Worm (Caenorhabditis elegans) whole organism, mixed stage, embryonic: ENCODE data around the gene C08E8.6.
A peak's percentile ranks its signal among the peaks of the same experiment; 100 is the strongest.

ENCODE experiments used
- M03D4.4 ChIP-seq: sonication (generic microtip); optimal IDR thresholded peaks from 2 replicates; lab custom pipeline; 2017; ENCODE audit warnings: mild to moderate bottlenecking, missing genetic modification characterization, missing compliant biosample characterization
- bed-3 ChIP-seq: fragments of 200-800 bp; sonication (Bioruptor generic); optimal IDR thresholded peaks from 3 replicates; lab custom pipeline; 2018; ENCODE audit warnings: mild to moderate bottlenecking, missing genetic modification characterization, moderate library complexity, missing compliant biosample characterization
- blmp-1 ChIP-seq: fragments of 150-350 bp; optimal IDR thresholded peaks from 2 replicates; lab custom pipeline; 2014; ENCODE audit warnings: missing biosample characterization, missing genetic modification characterization
- ceh-39 ChIP-seq: fragments of 150-350 bp; optimal IDR thresholded peaks from 2 replicates; lab custom pipeline; 2014; ENCODE audit warnings: missing biosample characterization, missing genetic modification characterization
- ceh-83 ChIP-seq: fragments of 200-800 bp; sonication (Bioruptor generic); optimal IDR thresholded peaks from 2 replicates; lab custom pipeline; 2018; ENCODE audit warnings: mild to moderate bottlenecking, missing genetic modification characterization, missing compliant biosample characterization
- ces-1 ChIP-seq: fragments of 150-350 bp; optimal IDR thresholded peaks from 2 replicates; lab custom pipeline; 2014; ENCODE audit warnings: missing biosample characterization, missing genetic modification reagents, missing genetic modification characterization
- cnd-1 ChIP-seq: fragments of 200-800 bp; sonication (Bioruptor generic); optimal IDR thresholded peaks from 2 replicates; lab custom pipeline; 2018; ENCODE audit warnings: mild to moderate bottlenecking, missing genetic modification characterization, missing compliant biosample characterization
- drap-1 ChIP-seq: fragments of 200-800 bp; sonication (Bioruptor generic); optimal IDR thresholded peaks from 3 replicates; lab custom pipeline; 2018; ENCODE audit warnings: mild to moderate bottlenecking, missing genetic modification characterization, missing compliant biosample characterization
- elt-1 ChIP-seq: sonication (generic microtip); optimal IDR thresholded peaks from 2 replicates; lab custom pipeline; 2017; ENCODE audit warnings: missing genetic modification characterization, mild to moderate bottlenecking, missing compliant biosample characterization, antibody characterized with exemption, moderate library complexity, borderline replicate concordance; ENCODE audit not compliant: insufficient read depth
- elt-3 ChIP-seq: fragments of 150-350 bp; optimal IDR thresholded peaks from 2 replicates; lab custom pipeline; 2014; ENCODE audit warnings: missing biosample characterization, missing genetic modification characterization
- flh-1 ChIP-seq: fragments of 200-800 bp; sonication (Bioruptor generic); optimal IDR thresholded peaks from 2 replicates; lab custom pipeline; 2018; ENCODE audit warnings: mild to moderate bottlenecking, missing genetic modification characterization, moderate library complexity, missing compliant biosample characterization
- ham-2 ChIP-seq: fragments of 200-800 bp; sonication (Bioruptor generic); optimal IDR thresholded peaks from 2 replicates; lab custom pipeline; 2018; ENCODE audit warnings: mild to moderate bottlenecking, missing genetic modification characterization, missing compliant biosample characterization
- hlh-1 ChIP-seq: fragments of 150-350 bp; optimal IDR thresholded peaks from 2 replicates; lab custom pipeline; 2014; ENCODE audit warnings: missing biosample characterization, missing genetic modification reagents, missing genetic modification characterization
- lin-13 ChIP-seq: fragments of 150-350 bp; optimal IDR thresholded peaks from 2 replicates; lab custom pipeline; 2014; ENCODE audit warnings: missing biosample characterization, missing genetic modification characterization
- lin-32 ChIP-seq: fragments of 200-800 bp; sonication (Bioruptor generic); optimal IDR thresholded peaks from 2 replicates; lab custom pipeline; 2018; ENCODE audit warnings: mild to moderate bottlenecking, missing genetic modification characterization, missing compliant biosample characterization
- lsy-2 ChIP-seq: fragments of 150-350 bp; optimal IDR thresholded peaks from 2 replicates; lab custom pipeline; 2014; ENCODE audit warnings: missing biosample characterization, missing genetic modification characterization
- mep-1 ChIP-seq: fragments of 150-350 bp; optimal IDR thresholded peaks from 2 replicates; lab custom pipeline; 2017; ENCODE audit warnings: missing biosample characterization, missing genetic modification reagents, missing genetic modification characterization, inconsistent platforms
- mls-2 ChIP-seq: sonication (generic microtip); optimal IDR thresholded peaks from 2 replicates; lab custom pipeline; 2016; ENCODE audit warnings: mild to moderate bottlenecking, missing genetic modification characterization, moderate library complexity, missing compliant biosample characterization
- nhr-12 ChIP-seq: fragments of 150-350 bp; optimal IDR thresholded peaks from 2 replicates; lab custom pipeline; 2014; ENCODE audit warnings: missing biosample characterization, missing genetic modification characterization
- nhr-2 ChIP-seq: fragments of 150-350 bp; optimal IDR thresholded peaks from 2 replicates; lab custom pipeline; 2014; ENCODE audit warnings: missing biosample characterization, missing genetic modification characterization
- nhr-237 ChIP-seq: fragments of 150-350 bp; optimal IDR thresholded peaks from 2 replicates; lab custom pipeline; 2014; ENCODE audit warnings: missing biosample characterization, missing genetic modification characterization
- nhr-28 ChIP-seq: fragments of 150-350 bp; optimal IDR thresholded peaks from 2 replicates; lab custom pipeline; 2014; ENCODE audit warnings: missing biosample characterization, missing genetic modification characterization
- nhr-76 ChIP-seq: sonication (generic microtip); optimal IDR thresholded peaks from 2 replicates; lab custom pipeline; 2017; ENCODE audit warnings: missing biosample characterization, missing genetic modification characterization
- pha-4 ChIP-seq: fragments of 150-350 bp; optimal IDR thresholded peaks from 2 replicates; lab custom pipeline; 2018; ENCODE audit warnings: missing biosample characterization, missing genetic modification reagents, missing genetic modification characterization
- snpc-4 ChIP-seq: fragments of 150-350 bp; optimal IDR thresholded peaks from 2 replicates; lab custom pipeline; 2014; ENCODE audit warnings: missing biosample characterization, missing genetic modification characterization
- sptf-1 ChIP-seq: sonication (generic microtip); optimal IDR thresholded peaks from 2 replicates; lab custom pipeline; 2017; ENCODE audit warnings: mild to moderate bottlenecking, missing genetic modification characterization, moderate library complexity, missing compliant biosample characterization
- tbx-8 ChIP-seq: fragments of 200-800 bp; sonication (Bioruptor generic); optimal IDR thresholded peaks from 2 replicates; lab custom pipeline; 2018; ENCODE audit warnings: mild to moderate bottlenecking, missing genetic modification characterization, moderate library complexity, missing compliant biosample characterization
- unc-120 ChIP-seq: sonication (generic microtip); optimal IDR thresholded peaks from 2 replicates; lab custom pipeline; 2017; ENCODE audit warnings: missing genetic modification characterization, missing compliant biosample characterization; ENCODE audit not compliant: poor library complexity, severe bottlenecking
- unc-39 ChIP-seq: fragments of 150-350 bp; optimal IDR thresholded peaks from 2 replicates; lab custom pipeline; 2014; ENCODE audit warnings: missing biosample characterization, missing genetic modification characterization
- unc-62 ChIP-seq: fragments of 150-350 bp; optimal IDR thresholded peaks from 2 replicates; lab custom pipeline; 2014; ENCODE audit warnings: missing biosample characterization, missing genetic modification reagents, missing genetic modification characterization
- zip-8 ChIP-seq: fragments of 150-350 bp; optimal IDR thresholded peaks from 2 replicates; lab custom pipeline; 2014; ENCODE audit warnings: missing biosample characterization, missing genetic modification characterization
- ztf-11 ChIP-seq: fragments of 150-350 bp; optimal IDR thresholded peaks from 2 replicates; lab custom pipeline; 2014; ENCODE audit warnings: missing biosample characterization, missing genetic modification characterization

C08E8.6 gene

DNA sequence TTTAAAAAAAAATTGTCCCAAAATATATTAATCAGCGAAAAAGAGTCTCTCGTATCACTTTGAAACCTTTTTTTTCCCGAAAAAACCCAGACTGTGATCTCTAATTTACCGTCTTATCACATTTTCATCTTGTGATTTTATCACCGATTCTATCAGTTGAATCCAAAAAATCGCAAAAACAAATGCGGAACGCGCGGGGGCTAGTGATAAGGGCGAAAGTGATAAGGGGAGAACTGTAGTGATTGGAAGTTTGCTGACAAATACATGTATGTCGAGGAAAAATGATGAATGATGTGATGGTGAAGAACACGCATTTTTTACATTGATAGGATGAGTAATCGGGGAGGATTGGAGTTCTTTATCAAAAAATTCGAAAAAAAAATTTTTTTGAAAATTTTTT is 22.1 kb downstream of the C08E8.6 start:
- TF ChIP-seq elt-3 (tag; lab: Kevin White, UChicago) (peak; percentile 30), nhr-2 (tag; lab: Kevin White, UChicago) (no peak), nhr-12 (no peak), hlh-1 (no peak)

DNA sequence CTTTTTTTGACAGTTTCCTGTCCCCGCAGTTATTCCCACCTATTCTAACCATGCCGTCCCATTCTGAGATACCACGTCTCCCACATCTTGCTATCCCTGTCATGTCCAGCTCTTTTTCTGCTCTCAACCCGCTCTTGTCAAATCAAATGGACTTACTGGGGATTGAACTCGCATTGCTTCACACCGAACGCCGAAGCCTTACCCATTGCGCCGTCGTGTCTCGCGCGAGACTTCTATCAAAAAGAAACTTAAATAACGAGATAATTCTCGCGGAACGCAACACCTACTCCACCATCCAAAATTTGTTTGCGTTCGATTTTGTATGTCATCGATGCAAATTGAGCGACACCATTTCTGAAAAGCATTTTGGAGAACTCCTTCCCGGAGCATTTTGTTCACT is 24.0 kb downstream of the C08E8.6 start:
- TF ChIP-seq hlh-1 = no peak
- TF ChIP-seq nhr-76 = no peak
- TF ChIP-seq lin-32 (GFP tag; lab: Kevin White, UChicago) = no peak

DNA sequence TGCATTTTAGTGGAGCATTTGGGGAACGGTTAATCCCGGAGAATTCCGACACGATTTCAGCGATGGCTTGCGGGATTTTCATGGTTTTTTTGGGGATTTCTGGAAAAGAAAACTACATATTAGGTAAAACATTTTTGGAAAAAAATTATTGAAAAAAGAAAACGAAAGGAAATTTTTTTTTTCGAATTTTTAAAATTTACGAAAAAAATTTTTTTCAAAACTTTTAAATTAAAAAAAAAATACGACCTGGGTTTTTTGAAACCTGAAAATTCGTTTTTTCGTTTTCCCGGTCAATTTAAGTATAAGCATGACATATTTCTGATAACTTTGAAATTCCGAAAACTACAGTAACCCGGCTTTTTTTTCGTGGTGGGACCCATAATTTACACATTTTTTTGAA is 28.4 kb downstream of the C08E8.6 start, which contains the start of gene C08E8.10:
Gene C08E8.10, minus strand, starts transcription at position 101 of the 400 bp plus-strand sequence.
- TF ChIP-seq lsy-2 (no peak), mep-1 (no peak), flh-1 (GFP tag; lab: Kevin White, UChicago) (no peak), bed-3 (GFP tag; lab: Kevin White, UChicago) (no peak), tbx-8 (GFP tag; lab: Kevin White, UChicago) (no peak), sptf-1 (no peak), ztf-11 (tag; lab: Kevin White, UChicago) (no peak), mls-2 (tag; lab: Kevin White, UChicago) (no peak), hlh-1 (no peak), nhr-12 (no peak), zip-8 (tag; lab: Kevin White, UChicago) (no peak), lin-32 (GFP tag; lab: Kevin White, UChicago) (no peak), pha-4 (tag; lab: Kevin White, UChicago) (no peak), unc-62 (no peak), ham-2 (GFP tag; lab: Kevin White, UChicago) (no peak), ceh-83 (GFP tag; lab: Kevin White, UChicago) (no peak), elt-1 (tag; lab: Kevin White, UChicago) (no peak), cnd-1 (tag; lab: Kevin White, UChicago) (no peak), ceh-39 (tag; lab: Kevin White, UChicago) (no peak), snpc-4 (tag; lab: Kevin White, UChicago) (no peak)
- TF ChIP-seq, all 35 proteins: peak for 0

DNA sequence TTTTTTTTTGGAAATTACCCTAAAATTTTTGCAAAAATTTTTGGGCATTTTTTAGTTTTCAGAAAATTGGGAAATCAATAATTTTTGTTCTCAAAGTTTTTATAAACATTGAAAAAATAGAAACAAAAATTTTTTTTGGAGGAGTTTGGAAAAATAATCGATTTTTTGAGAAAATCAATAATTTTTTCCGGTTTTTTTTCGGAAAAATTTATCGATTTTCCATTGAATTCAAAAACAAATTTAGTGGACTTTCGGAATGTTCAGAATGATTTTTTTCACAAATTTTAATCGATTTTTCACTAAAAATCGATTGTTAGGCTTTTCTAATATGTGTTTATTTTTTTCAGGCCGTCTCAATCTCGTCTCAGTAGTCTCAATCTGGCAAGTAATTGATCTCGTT is 30.6 kb downstream of the C08E8.6 start:
- TF ChIP-seq mls-2 (tag; lab: Kevin White, UChicago) (no peak), ceh-39 (tag; lab: Kevin White, UChicago) (no peak), ces-1 (GFP tag; lab: Kevin White, UChicago) (no peak), blmp-1 (tag; lab: Kevin White, UChicago) (no peak), nhr-76 (no peak), elt-3 (tag; lab: Kevin White, UChicago) (no peak), lin-13 (tag; lab: Kevin White, UChicago) (no peak), nhr-28 (no peak), drap-1 (GFP tag; lab: Kevin White, UChicago) (no peak), M03D4.4 (no peak), sptf-1 (no peak), nhr-237 (tag; lab: Kevin White, UChicago) (no peak), cnd-1 (tag; lab: Kevin White, UChicago) (no peak), pha-4 (tag; lab: Kevin White, UChicago) (no peak), bed-3 (GFP tag; lab: Kevin White, UChicago) (no peak), lsy-2 (no peak), snpc-4 (tag; lab: Kevin White, UChicago) (no peak)

DNA sequence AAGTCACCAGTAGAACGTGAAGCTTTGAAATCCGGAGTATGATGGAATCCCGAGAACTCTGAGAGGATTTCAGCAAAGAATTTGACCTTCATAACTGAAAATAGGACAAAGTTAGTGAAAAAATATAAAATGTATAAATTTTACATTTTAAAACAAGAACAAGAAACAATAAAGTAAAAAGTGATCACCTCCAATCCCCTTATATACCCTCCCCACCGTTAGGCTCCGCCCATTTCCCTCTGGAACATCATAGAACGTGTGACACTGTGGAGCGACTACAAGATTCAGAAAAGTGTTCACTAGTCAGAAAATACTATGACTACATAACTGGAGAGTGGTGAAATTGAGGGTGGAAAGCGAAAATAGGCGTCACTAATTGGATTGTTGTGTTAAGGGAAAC is 37.1 kb downstream of the C08E8.6 start, which contains the start of gene B0462.4:
Gene B0462.4, minus strand, starts transcription at position 101 of the 400 bp plus-strand sequence.
- TF ChIP-seq mep-1 (no peak), unc-39 (no peak), snpc-4 (tag; lab: Kevin White, UChicago) (no peak), ces-1 (GFP tag; lab: Kevin White, UChicago) (no peak), ceh-83 (GFP tag; lab: Kevin White, UChicago) (no peak), lin-13 (tag; lab: Kevin White, UChicago) (no peak), unc-120 (no peak), ham-2 (GFP tag; lab: Kevin White, UChicago) (no peak), pha-4 (tag; lab: Kevin White, UChicago) (no peak), zip-8 (tag; lab: Kevin White, UChicago) (no peak), mls-2 (tag; lab: Kevin White, UChicago) (no peak), lsy-2 (no peak), flh-1 (GFP tag; lab: Kevin White, UChicago) (no peak), bed-3 (GFP tag; lab: Kevin White, UChicago) (no peak), hlh-1 (no peak), ceh-39 (tag; lab: Kevin White, UChicago) (no peak)
